Worm (Caenorhabditis elegans) whole organism, young adult: Measurements from ENCODE around the gene lec-7.

Experiments
- ama-1 ChIP-seq, 3 experiments: fragments of 150-350 bp in 1 of 3; sonication (generic microtip) in 2 of 3; optimal IDR thresholded peaks; 2 replicates each; lab custom pipeline; 2014 to 2018; ENCODE audit warnings: missing biosample characterization in 2 of 3, missing genetic modification characterization in 2 of 3, missing genetic modification reagents in 2 of 3
- egl-44 ChIP-seq: fragments of 200-800 bp; sonication (Bioruptor generic); IDR thresholded peaks from 2 replicates; pipeline ENCODE4 v1.3.6; 2022; ENCODE audit warnings: missing genetic modification reagents, missing genetic modification characterization, missing compliant biosample characterization
- lin-35 ChIP-seq, 3 experiments: fragments of 150-350 bp in 2 of 3; sonication (generic microtip) in 1 of 3; optimal IDR thresholded peaks; 2 replicates each; lab custom pipeline; 2014 to 2018; ENCODE audit warnings: missing biosample characterization in 3 of 3, missing genetic modification characterization in 3 of 3, missing genetic modification reagents in 3 of 3
- lsl-1 ChIP-seq: fragments of 200-800 bp; sonication (Bioruptor generic); optimal IDR thresholded peaks from 2 replicates; lab custom pipeline; 2018; ENCODE audit warnings: mild to moderate bottlenecking, missing genetic modification characterization, moderate library complexity, missing compliant biosample characterization
- madf-3 ChIP-seq: fragments of 200-800 bp; sonication (Bioruptor generic); IDR thresholded peaks from 2 replicates; pipeline ENCODE4 v1.3.6; 2022; ENCODE audit warnings: missing genetic modification reagents, missing genetic modification characterization, missing compliant biosample characterization
- nhr-27 ChIP-seq: fragments of 200-800 bp; sonication (Bioruptor generic); optimal IDR thresholded peaks from 2 replicates; lab custom pipeline; 2018; ENCODE audit warnings: mild to moderate bottlenecking, missing genetic modification characterization, moderate library complexity, missing compliant biosample characterization
- snpc-1.3 ChIP-seq: sonication (generic microtip); optimal IDR thresholded peaks from 2 replicates; lab custom pipeline; 2017; ENCODE audit warnings: missing genetic modification characterization, mild to moderate bottlenecking, missing compliant biosample characterization, antibody characterized with exemption, moderate library complexity, missing genotype, missing genetic modification reagents; ENCODE audit not compliant: insufficient read depth
- unc-62 ChIP-seq: fragments of 150-350 bp; optimal IDR thresholded peaks from 2 replicates; lab custom pipeline; 2014; ENCODE audit warnings: missing biosample characterization, missing genetic modification reagents, missing genetic modification characterization

ce11 chrX:9893069-9893468 is 41.2 kb downstream of the lec-7 start:
- no peak for TF ChIP-seq lin-35 (GFP tag; optimal IDR thresholded peaks at IDR 0.05; lab: Kevin White, UChicago)
- TF ChIP-seq nhr-27 = no peak
- TF ChIP-seq lsl-1 = no peak
- TF ChIP-seq madf-3 = no peak
- no peak for TF ChIP-seq unc-62 (GFP tag; lab: Kevin White, UChicago)
- no peak for TF ChIP-seq egl-44 (GFP tag; lab: Robert Waterston, UW)
- no peak for TF ChIP-seq snpc-1.3
- TF ChIP-seq ama-1 (optimal IDR thresholded peaks at IDR 0.05; lab: Kevin White, UChicago) = no peak
- no peak for TF ChIP-seq ama-1 (GFP tag; optimal IDR thresholded peaks at IDR 0.05; lab: Kevin White, UChicago)
